Fruit fly (Drosophila melanogaster) whole organism, wandering third instar larva: ENCODE data around the gene Cyp28c1.

Source experiments
- CrebA ChIP-seq: fragments of 200-800 bp; sonication (Bioruptor generic); optimal IDR thresholded peaks from 2 replicates; lab custom pipeline; 2016; ENCODE audit warnings: missing biosample characterization, mild to moderate bottlenecking, missing genetic modification characterization, borderline replicate concordance
- Dif ChIP-seq: fragments of 200-275, 200-300 bp; sonication (Bioruptor generic); optimal IDR thresholded peaks from 2 replicates; lab custom pipeline; 2018; ENCODE audit warnings: missing biosample characterization, missing genetic modification characterization; ENCODE audit not compliant: partially characterized antibody
- Rel ChIP-seq, 2 experiments: fragments of 200-800 bp; sonication (Bioruptor generic) in 1 of 2; optimal IDR thresholded peaks; 2 replicates in 1 of 2; 3 replicates in 1 of 2; lab custom pipeline; 2016 to 2019; ENCODE audit warnings: mild to moderate bottlenecking in 2 of 2, missing biosample characterization in 2 of 2, missing genetic modification characterization in 2 of 2, moderate library complexity in 1 of 2
- Vsx2 ChIP-seq: fragments of 200-300, 225-300 bp; sonication (Bioruptor generic); optimal IDR thresholded peaks from 2 replicates; lab custom pipeline; 2018; ENCODE audit warnings: missing biosample characterization, missing genetic modification characterization; ENCODE audit not compliant: partially characterized antibody
- foxo ChIP-seq, 2 experiments: fragments of 200-800 bp; sonication (Bioruptor generic); optimal IDR thresholded peaks; 2 replicates in 1 of 2; 3 replicates in 1 of 2; lab custom pipeline; 2016 to 2017; ENCODE audit warnings: missing biosample characterization in 2 of 2, missing genetic modification characterization in 2 of 2
- pan ChIP-seq: fragments of >200 bp; optimal IDR thresholded peaks from 2 replicates; lab custom pipeline; 2017
- psq ChIP-seq: fragments of 200-800 bp; sonication (Bioruptor generic); optimal IDR thresholded peaks from 3 replicates; lab custom pipeline; 2017; ENCODE audit warnings: missing biosample characterization, mild to moderate bottlenecking, missing genetic modification characterization, moderate library complexity
- woc ChIP-seq: sonication (Bioruptor generic); optimal IDR thresholded peaks from 2 replicates; lab custom pipeline; 2016; ENCODE audit warnings: missing biosample characterization, mild to moderate bottlenecking, missing genetic modification characterization

dm6 chrX:11812828-11813227, 26.6 kb upstream of the Cyp28c1 start:
- TF ChIP-seq Dif (GFP tag; lab: Kevin White, UChicago): no peak
- TF ChIP-seq pan: no peak
- TF ChIP-seq CrebA: no peak
- TF ChIP-seq Vsx2 (GFP tag; lab: Kevin White, UChicago): no peak
- TF ChIP-seq woc (GFP tag; lab: Kevin White, UChicago): no peak
- no peak for TF ChIP-seq foxo (GFP tag; optimal IDR thresholded peaks at IDR 0.05; lab: Kevin White, UChicago)
- TF ChIP-seq psq: no peak
- TF ChIP-seq Rel (GFP tag; optimal IDR thresholded peaks at IDR 0.05; lab: Kevin White, UChicago): no peak
- no peak for TF ChIP-seq Rel (tag; optimal IDR thresholded peaks at IDR 0.05; lab: Kevin White, UChicago)
